Worm (Caenorhabditis elegans) whole organism, L2 larva: ENCODE data around the gene hlh-4.

ENCODE experiments used
- lsy-2 ChIP-seq, 2 experiments: fragments of 150-350 bp in 1 of 2; sonication (generic microtip) in 1 of 2; optimal IDR thresholded peaks; 2 replicates each; lab custom pipeline; 2014 to 2017; ENCODE audit warnings: missing biosample characterization in 2 of 2, missing genetic modification characterization in 2 of 2
- snpc-4 ChIP-seq: fragments of 150-350 bp; optimal IDR thresholded peaks from 2 replicates; lab custom pipeline; 2014; ENCODE audit warnings: missing biosample characterization, missing genetic modification characterization

DNA sequence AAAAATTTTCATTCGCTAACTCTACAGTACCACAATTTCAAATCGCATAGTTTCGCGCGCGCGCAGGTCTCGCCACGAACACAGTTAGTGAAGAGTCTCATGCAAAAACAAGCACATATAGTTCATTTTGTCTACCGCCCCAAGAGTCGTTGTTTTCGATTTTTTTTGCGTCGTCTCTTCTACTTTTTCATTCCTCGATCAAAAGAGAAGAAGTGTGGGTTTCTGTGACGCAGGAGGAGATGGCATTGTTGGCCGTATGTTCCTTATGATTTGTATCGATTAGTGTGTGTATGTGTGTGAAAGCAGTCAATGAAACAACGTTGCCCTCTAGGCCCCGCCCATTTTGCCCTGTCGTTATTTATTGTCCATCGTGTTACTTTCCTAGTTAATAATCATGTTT, 41.0 kb downstream of the hlh-4 start:
- no peak for TF ChIP-seq lsy-2 (tag; optimal IDR thresholded peaks at IDR 0.05; lab: Kevin White, UChicago)
- no peak for TF ChIP-seq snpc-4 (tag; lab: Kevin White, UChicago)
